Worm (Caenorhabditis elegans) whole organism, L2 larva: ENCODE results near the gene best-13.

ENCODE experiments used
- elt-1 ChIP-seq: fragments of 150-350 bp; optimal IDR thresholded peaks from 2 replicates; lab custom pipeline; 2014; ENCODE audit warnings: missing biosample characterization, missing genetic modification characterization
- mdl-1 ChIP-seq, 2 experiments: fragments of 150-350 bp in 1 of 2; sonication (generic microtip) in 1 of 2; optimal IDR thresholded peaks; 2 replicates each; lab custom pipeline; 2017; ENCODE audit warnings: missing biosample characterization in 2 of 2, missing genetic modification characterization in 2 of 2
- nhr-77 ChIP-seq: fragments of 150-350 bp; optimal IDR thresholded peaks from 2 replicates; lab custom pipeline; 2014; ENCODE audit warnings: missing biosample characterization, missing genetic modification characterization
- zag-1 ChIP-seq: fragments of 150-350 bp; optimal IDR thresholded peaks from 2 replicates; lab custom pipeline; 2014; ENCODE audit warnings: missing biosample characterization, missing genetic modification characterization

DNA sequence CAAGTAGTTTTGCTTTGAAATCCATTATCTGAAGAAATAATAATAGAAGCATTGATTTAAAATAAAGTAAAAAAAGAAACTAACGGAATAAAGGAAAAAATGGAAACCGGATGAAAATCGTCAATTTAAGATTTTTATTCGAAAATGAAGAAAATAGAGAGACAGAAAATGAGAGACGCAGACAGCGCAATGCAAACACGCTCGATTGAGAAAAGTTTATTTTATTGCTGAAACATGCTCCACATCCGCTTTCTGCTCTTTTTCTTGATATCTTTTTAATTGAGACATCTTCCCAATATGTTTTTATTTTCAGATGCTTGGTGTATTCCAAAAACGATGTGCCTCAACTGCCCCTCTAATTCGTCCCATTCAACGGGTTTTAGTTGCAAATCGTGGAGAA, 19.5 kb upstream of the best-13 start, which contains the start of the genes prp-18 and mccc-1:
- TF ChIP-seq nhr-77 (tag; lab: Kevin White, UChicago) (no peak), zag-1 (tag; lab: Kevin White, UChicago) (no peak), elt-1 (tag; lab: Kevin White, UChicago) (no peak), mdl-1 (tag; optimal IDR thresholded peaks at IDR 0.05; lab: Kevin White, UChicago) (no peak)
